Fruit fly (Drosophila melanogaster): ENCODE data around the gene Rbp6.

dm6 chr3L:17044799-17045198 lies 193.2 kb downstream of the Rbp6 start, which contains the start of gene Pop5:
- TF ChIP-seq CG32264 (GFP tag; optimal IDR thresholded peaks at IDR 0.05) (no peak), br (GFP tag; optimal IDR thresholded peaks at IDR 0.05) (no peak), Vsx2 (GFP tag; optimal IDR thresholded peaks at IDR 0.05; ENCODE audit: partially characterized antibody) (no peak), dsf (GFP tag; optimal IDR thresholded peaks at IDR 0.05; ENCODE audit: borderline replicate concordance) (no peak), foxo (GFP tag; optimal IDR thresholded peaks at IDR 0.05) (no peak), sv (GFP tag; optimal IDR thresholded peaks at IDR 0.05) (no peak), dl (GFP tag; optimal IDR thresholded peaks at IDR 0.05; ENCODE audit: insufficient read depth in 1 of 2, partially characterized antibody in 2 of 2) (no peak), usp (GFP tag; optimal IDR thresholded peaks at IDR 0.05) (no peak), sage (GFP tag; optimal IDR thresholded peaks at IDR 0.05) (no peak)
